Worm (Caenorhabditis elegans) whole organism, young adult: ENCODE results near the gene ipla-1.

Experiments used
- B0336.3 ChIP-seq: fragments of 200-800 bp; sonication (Bioruptor generic); IDR thresholded peaks from 2 replicates; pipeline ENCODE4 v1.3.6; 2022; ENCODE audit warnings: missing genetic modification characterization, missing compliant biosample characterization
- F23B12.7 ChIP-seq: sonication (generic microtip); optimal IDR thresholded peaks from 2 replicates; lab custom pipeline; 2017; ENCODE audit warnings: missing genetic modification characterization, mild to moderate bottlenecking, missing compliant biosample characterization, antibody characterized with exemption, moderate library complexity; ENCODE audit not compliant: insufficient read depth
- F39B2.1 ChIP-seq: fragments of 200-800 bp; sonication (Bioruptor generic); IDR thresholded peaks from 2 replicates; pipeline ENCODE4 v1.3.6; 2022; ENCODE audit warnings: missing genetic modification reagents, missing genetic modification characterization, missing compliant biosample characterization
- F55B11.4 ChIP-seq: sonication (generic microtip); optimal IDR thresholded peaks from 2 replicates; lab custom pipeline; 2016; ENCODE audit warnings: missing compliant biosample characterization, missing genetic modification characterization, borderline replicate concordance; ENCODE audit not compliant: insufficient read depth
- Y53G8AR.9 ChIP-seq: fragments of 200-800 bp; sonication (Bioruptor generic); conservative IDR thresholded peaks from 2 replicates; pipeline ENCODE4 v1.3.6; 2022; ENCODE audit warnings: missing genetic modification reagents, missing genetic modification characterization, missing compliant biosample characterization
- ZK185.1 ChIP-seq: sonication (generic microtip); optimal IDR thresholded peaks from 2 replicates; lab custom pipeline; 2016; ENCODE audit warnings: mild to moderate bottlenecking, missing genetic modification characterization, missing compliant biosample characterization; ENCODE audit not compliant: poor library complexity, severe bottlenecking
- atf-7 ChIP-seq: sonication (generic microtip); optimal IDR thresholded peaks from 2 replicates; lab custom pipeline; 2017; ENCODE audit warnings: mild to moderate bottlenecking, missing genetic modification characterization, missing compliant biosample characterization
- attf-6 ChIP-seq: fragments of 200-800 bp; sonication (Bioruptor generic); IDR thresholded peaks from 2 replicates; pipeline ENCODE4 v1.3.6; 2022; ENCODE audit warnings: missing genetic modification reagents, missing genetic modification characterization, missing compliant biosample characterization
- ceh-40 ChIP-seq: fragments of 200-800 bp; sonication (Bioruptor generic); IDR thresholded peaks from 2 replicates; pipeline ENCODE4 v1.3.6; 2022; ENCODE audit warnings: missing genetic modification characterization, missing compliant biosample characterization
- ceh-79 ChIP-seq: sonication (generic microtip); optimal IDR thresholded peaks from 2 replicates; lab custom pipeline; 2017; ENCODE audit warnings: mild to moderate bottlenecking, missing genetic modification characterization, missing compliant biosample characterization
- chd-7 ChIP-seq: sonication (generic microtip); optimal IDR thresholded peaks from 2 replicates; lab custom pipeline; 2016; ENCODE audit warnings: mild to moderate bottlenecking, missing genetic modification characterization, moderate library complexity, missing compliant biosample characterization
- egl-18 ChIP-seq: fragments of 200-800 bp; sonication (Bioruptor generic); IDR thresholded peaks from 2 replicates; pipeline ENCODE4 v1.3.6; 2022; ENCODE audit warnings: missing genetic modification reagents, missing genetic modification characterization, missing compliant biosample characterization
- fkh-3 ChIP-seq: sonication (generic microtip); optimal IDR thresholded peaks from 2 replicates; lab custom pipeline; 2016; ENCODE audit warnings: mild to moderate bottlenecking, missing genetic modification characterization, missing compliant biosample characterization
- hmg-1.2 ChIP-seq: fragments of 200-800 bp; sonication (Bioruptor generic); IDR thresholded peaks from 2 replicates; pipeline ENCODE4 v1.3.6; 2022; ENCODE audit warnings: missing genetic modification reagents, missing genetic modification characterization, missing compliant biosample characterization
- hrde-1 ChIP-seq: sonication (generic microtip); optimal IDR thresholded peaks from 2 replicates; lab custom pipeline; 2016; ENCODE audit warnings: missing genetic modification characterization, mild to moderate bottlenecking, missing compliant biosample characterization, moderate library complexity, missing genotype, missing genetic modification reagents, borderline replicate concordance
- lag-1 ChIP-seq: fragments of 200-800 bp; sonication (Bioruptor generic); IDR thresholded peaks from 2 replicates; pipeline ENCODE4 v1.3.6; 2022; ENCODE audit warnings: missing genetic modification reagents, missing genetic modification characterization, missing compliant biosample characterization
- let-607 ChIP-seq, 2 experiments: fragments of 200-800 bp in 1 of 2; sonication (Bioruptor generic) in 1 of 2; sonication (generic microtip) in 1 of 2; optimal IDR thresholded peaks; 2 replicates each; lab custom pipeline; 2016 to 2018; ENCODE audit warnings: mild to moderate bottlenecking in 2 of 2, missing compliant biosample characterization in 2 of 2, missing genetic modification characterization in 2 of 2, moderate library complexity in 2 of 2, missing genotype in 1 of 2
- lin-35 ChIP-seq, 3 experiments: fragments of 150-350 bp in 2 of 3; sonication (generic microtip) in 1 of 3; optimal IDR thresholded peaks; 2 replicates each; lab custom pipeline; 2014 to 2018; ENCODE audit warnings: missing biosample characterization in 3 of 3, missing genetic modification characterization in 3 of 3, missing genetic modification reagents in 3 of 3
- lin-40 ChIP-seq: sonication (generic microtip); optimal IDR thresholded peaks from 2 replicates; lab custom pipeline; 2016; ENCODE audit warnings: missing genetic modification characterization, mild to moderate bottlenecking, missing compliant biosample characterization, missing genotype, missing genetic modification reagents
- madf-10 ChIP-seq: sonication (generic microtip); optimal IDR thresholded peaks from 2 replicates; lab custom pipeline; 2016; ENCODE audit warnings: mild to moderate bottlenecking, missing genetic modification characterization, missing compliant biosample characterization
- madf-6 ChIP-seq: fragments of 200-800 bp; sonication (Bioruptor generic); IDR thresholded peaks from 2 replicates; pipeline ENCODE4 v1.3.6; 2022; ENCODE audit warnings: missing genetic modification reagents, missing genetic modification characterization, missing compliant biosample characterization
- mcd-1 ChIP-seq: fragments of 200-800 bp; sonication (Bioruptor generic); IDR thresholded peaks from 2 replicates; pipeline ENCODE4 v1.3.6; 2022; ENCODE audit warnings: missing genetic modification reagents, missing genetic modification characterization, missing compliant biosample characterization
- mxl-1 ChIP-seq: sonication (generic microtip); optimal IDR thresholded peaks from 2 replicates; lab custom pipeline; 2016; ENCODE audit warnings: missing genetic modification characterization, missing compliant biosample characterization
- nfya-2 ChIP-seq: fragments of 200-800 bp; sonication (Bioruptor generic); IDR thresholded peaks from 2 replicates; pipeline ENCODE4 v1.3.6; 2022; ENCODE audit warnings: missing genetic modification reagents, missing genetic modification characterization, missing compliant biosample characterization
- nhr-27 ChIP-seq: fragments of 200-800 bp; sonication (Bioruptor generic); optimal IDR thresholded peaks from 2 replicates; lab custom pipeline; 2018; ENCODE audit warnings: mild to moderate bottlenecking, missing genetic modification characterization, moderate library complexity, missing compliant biosample characterization
- nhr-90 ChIP-seq: sonication (generic microtip); optimal IDR thresholded peaks from 2 replicates; lab custom pipeline; 2016; ENCODE audit warnings: missing genotype, mild to moderate bottlenecking, missing genetic modification characterization, missing compliant biosample characterization
- pha-4 ChIP-seq: fragments of 150-350 bp; sonication (generic microtip); optimal IDR thresholded peaks from 2 replicates; lab custom pipeline; 2014; ENCODE audit warnings: missing biosample characterization, missing genetic modification reagents, missing genetic modification characterization
- sdz-38 ChIP-seq: sonication (generic microtip); optimal IDR thresholded peaks from 2 replicates; lab custom pipeline; 2016; ENCODE audit warnings: missing genotype, missing genetic modification characterization, missing compliant biosample characterization
- sea-2 ChIP-seq: fragments of 200-800 bp; sonication (Bioruptor generic); IDR thresholded peaks from 2 replicates; pipeline ENCODE4 v1.3.6; 2022; ENCODE audit warnings: missing genetic modification characterization, missing compliant biosample characterization
- snpc-1.1 ChIP-seq: sonication (generic microtip); optimal IDR thresholded peaks from 2 replicates; lab custom pipeline; 2017; ENCODE audit warnings: missing genetic modification characterization, mild to moderate bottlenecking, missing compliant biosample characterization, antibody characterized with exemption, moderate library complexity, missing genotype, missing genetic modification reagents; ENCODE audit not compliant: insufficient read depth
- somi-1 ChIP-seq: fragments of 200-800 bp; sonication (Bioruptor generic); optimal IDR thresholded peaks from 2 replicates; lab custom pipeline; 2018; ENCODE audit warnings: mild to moderate bottlenecking, missing genetic modification characterization, missing compliant biosample characterization
- ztf-18 ChIP-seq: sonication (generic microtip); optimal IDR thresholded peaks from 2 replicates; lab custom pipeline; 2016; ENCODE audit warnings: missing genotype, mild to moderate bottlenecking, missing genetic modification characterization, missing compliant biosample characterization
- ztf-6 ChIP-seq: fragments of 200-800 bp; sonication (Bioruptor generic); IDR thresholded peaks from 2 replicates; pipeline ENCODE4 v1.3.6; 2022; ENCODE audit warnings: missing genetic modification reagents, missing genetic modification characterization, missing compliant biosample characterization

Gene ipla-1

ce11 chrII:4581090-4581489 is 20.1 kb downstream of the ipla-1 start:
- TF ChIP-seq ztf-18 (tag; lab: Kevin White, UChicago) (no peak), madf-6 (no peak), lin-40 (no peak), ZK185.1 (tag; lab: Kevin White, UChicago) (no peak), nhr-27 (tag; lab: Kevin White, UChicago) (no peak), let-607 (tag; optimal IDR thresholded peaks at IDR 0.05; lab: Kevin White, UChicago) (no peak), pha-4 (tag; lab: Kevin White, UChicago) (no peak), F55B11.4 (no peak)

- no peak for TF ChIP-seq lag-1 (GFP tag; lab: Robert Waterston, UW)
- TF ChIP-seq nhr-90: no peak
- no peak for TF ChIP-seq somi-1
- TF ChIP-seq B0336.3 (GFP tag; lab: Robert Waterston, UW): no peak
- TF ChIP-seq snpc-1.1: no peak
- TF ChIP-seq ztf-6 (GFP tag; lab: Robert Waterston, UW): no peak
- no peak for TF ChIP-seq Y53G8AR.9
Observed at ce11 chrII:4579920-4580474, 21.2 kb downstream of the ipla-1 start.

ce11 chrII:4579375-4579774 is 21.8 kb downstream of the ipla-1 start:
- TF ChIP-seq ztf-18 (tag; lab: Kevin White, UChicago): no peak
- no peak for TF ChIP-seq F23B12.7 (tag; lab: Kevin White, UChicago)
- no peak for TF ChIP-seq ceh-79 (tag; lab: Kevin White, UChicago)
- no peak for TF ChIP-seq ztf-6 (GFP tag; lab: Robert Waterston, UW)
- no peak for TF ChIP-seq chd-7
- no peak for TF ChIP-seq F39B2.1 (GFP tag; lab: Robert Waterston, UW)
- TF ChIP-seq mcd-1 (GFP tag; lab: Robert Waterston, UW): no peak
- no peak for TF ChIP-seq ceh-40
- no peak for TF ChIP-seq attf-6
- no peak for TF ChIP-seq sea-2
- TF ChIP-seq atf-7 (tag; lab: Kevin White, UChicago): no peak
- TF ChIP-seq egl-18 (GFP tag; lab: Robert Waterston, UW): no peak
- TF ChIP-seq F55B11.4: no peak
- TF ChIP-seq mxl-1: no peak
- TF ChIP-seq fkh-3: no peak
- TF ChIP-seq lin-35 (GFP tag; optimal IDR thresholded peaks at IDR 0.05; lab: Kevin White, UChicago): no peak

ce11 chrII:4577391-4577790 is 23.8 kb downstream of the ipla-1 start:
- TF ChIP-seq madf-10 (tag; lab: Kevin White, UChicago): no peak
- TF ChIP-seq attf-6: no peak
- TF ChIP-seq hrde-1: no peak
- TF ChIP-seq sdz-38 (tag; lab: Kevin White, UChicago): no peak
- TF ChIP-seq mcd-1 (GFP tag; lab: Robert Waterston, UW): no peak
- no peak for TF ChIP-seq ceh-79 (tag; lab: Kevin White, UChicago)
- no peak for TF ChIP-seq nfya-2
- no peak for TF ChIP-seq hmg-1.2 (GFP tag; lab: Robert Waterston, UW)
- no peak for TF ChIP-seq pha-4 (tag; lab: Kevin White, UChicago)
